Fruit fly (Drosophila melanogaster): ENCODE measurements around the gene hyx.

The hyx gene

DNA sequence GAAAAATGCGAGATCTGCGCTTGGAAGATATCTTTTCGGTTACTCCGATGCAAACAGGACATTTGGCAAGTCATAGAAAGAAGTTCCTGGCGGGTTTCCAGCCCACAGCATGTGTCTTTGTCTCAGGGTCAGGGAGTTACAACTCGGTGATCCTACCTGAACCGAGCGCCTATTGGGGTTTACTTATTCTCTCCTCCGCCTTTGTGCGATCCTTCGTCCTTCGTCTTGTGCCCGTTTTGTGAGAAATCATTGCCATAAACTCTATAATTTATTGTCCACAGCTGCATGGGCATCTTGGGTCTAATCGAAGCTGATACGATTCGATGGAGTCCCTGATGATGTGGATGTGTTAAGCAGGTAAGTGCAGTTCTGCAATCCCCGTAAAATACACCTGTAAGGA, 614 bp upstream of the hyx start:
- TF ChIP-seq Trl (optimal IDR thresholded peaks at IDR 0.05), result no peak
- TF ChIP-seq Trl (GFP tag; optimal IDR thresholded peaks at IDR 0.05), result no peak
- TF ChIP-seq CG7357 (GFP tag; IDR thresholded peaks at IDR 0.05), result no peak
- TF ChIP-seq tll (GFP tag; optimal IDR thresholded peaks at IDR 0.05), result peak in 1 of 2 experiments; percentile 27
- TF ChIP-seq CG2199 (GFP tag; IDR thresholded peaks at IDR 0.05), result 0 out of 3 replicates have a peak, but pooled peaks have one; percentile 14
- peak; percentile 50 for TF ChIP-seq ac (GFP tag; optimal IDR thresholded peaks at IDR 0.05)
- TF ChIP-seq kni (GFP tag; optimal IDR thresholded peaks at IDR 0.05), result peak; percentile 2
- TF ChIP-seq otp (GFP tag; IDR thresholded peaks at IDR 0.05), result no peak
- TF ChIP-seq pros (GFP tag; optimal IDR thresholded peaks at IDR 0.05), result peak; percentile 93
- TF ChIP-seq Sry-δ (GFP tag; optimal IDR thresholded peaks at IDR 0.05), result no peak

DNA sequence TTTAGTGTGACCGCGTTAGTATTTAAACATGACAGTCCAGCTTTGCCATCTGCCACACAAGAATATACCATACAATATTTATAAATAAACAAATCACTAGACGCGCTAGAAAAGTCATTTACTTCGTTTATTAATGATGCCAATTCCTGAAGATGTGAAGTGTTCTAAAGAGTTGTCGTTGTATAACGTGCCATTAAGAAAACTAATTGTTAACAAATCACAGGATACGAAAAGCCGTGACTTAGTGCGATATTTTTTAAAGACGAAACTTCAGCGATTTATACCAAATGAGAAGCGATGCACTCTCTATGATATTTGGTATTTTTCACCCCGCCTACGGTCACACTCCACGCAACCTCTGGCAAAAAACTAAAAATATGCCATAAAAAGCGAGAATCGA, 888 bp downstream of the hyx start, which contains the start of gene neur:
Gene neur, minus strand, starts transcription at position 24 of the 400 bp plus-strand sequence.
- TF ChIP-seq dan (GFP tag; IDR thresholded peaks at IDR 0.05), result no peak
- TF ChIP-seq usp (GFP tag; optimal IDR thresholded peaks at IDR 0.05), result no peak
- no peak for TF ChIP-seq CG10959 (GFP tag; IDR thresholded peaks at IDR 0.05)
- no peak for TF ChIP-seq Hmx (GFP tag; optimal IDR thresholded peaks at IDR 0.05)
- peak; percentile 40 for TF ChIP-seq NfI (GFP tag; optimal IDR thresholded peaks at IDR 0.05)
- TF ChIP-seq Neu2 (GFP tag; optimal IDR thresholded peaks at IDR 0.05; ENCODE audit: borderline replicate concordance), result no peak
- no peak for TF ChIP-seq CG11695 (GFP tag; IDR thresholded peaks at IDR 0.05)
- no peak for TF ChIP-seq D (optimal IDR thresholded peaks at IDR 0.05)
- no peak for TF ChIP-seq D (GFP tag; optimal IDR thresholded peaks at IDR 0.05)
- TF ChIP-seq hb (GFP tag; IDR thresholded peaks at IDR 0.05; ENCODE audit: partially characterized antibody), result peak; percentile 60; the same call in 1 of the 3 replicates
- no peak for TF ChIP-seq yki (optimal IDR thresholded peaks at IDR 0.05)
- TF ChIP-seq CG7963 (GFP tag; IDR thresholded peaks at IDR 0.05; ENCODE audit: partially characterized antibody), result peak; percentile 40; the same call in 1 of the 3 replicates
- TF ChIP-seq CG16813 (GFP tag; IDR thresholded peaks at IDR 0.05; ENCODE audit: partially characterized antibody), result peak; percentile 71
- peak; percentile 54; the same call in 1 of the 3 replicates for TF ChIP-seq CG34422 (GFP tag; IDR thresholded peaks at IDR 0.05)
- TF ChIP-seq H2.0 (GFP tag; IDR thresholded peaks at IDR 0.05), result no peak
- no peak for TF ChIP-seq fru (optimal IDR thresholded peaks at IDR 0.05)
- TF ChIP-seq CG4424 (GFP tag; optimal IDR thresholded peaks at IDR 0.05), result peak; percentile 1
- peak; percentile 8 for TF ChIP-seq Sox100B (GFP tag; optimal IDR thresholded peaks at IDR 0.05)
- peak; percentile 65 for TF ChIP-seq inv (GFP tag; IDR thresholded peaks at IDR 0.05; ENCODE audit: partially characterized antibody)
- no peak for TF ChIP-seq Fer3 (tag; optimal IDR thresholded peaks at IDR 0.05)
- no peak for TF ChIP-seq CG4707 (GFP tag; optimal IDR thresholded peaks at IDR 0.05)
- TF ChIP-seq sr (GFP tag; IDR thresholded peaks at IDR 0.05), result no peak
- 0 out of 2 replicates have a peak, but pooled peaks have one; percentile 35 for TF ChIP-seq CG42726 (GFP tag; IDR thresholded peaks at IDR 0.05; ENCODE audit: partially characterized antibody)
- TF ChIP-seq Hsf (GFP tag; optimal IDR thresholded peaks at IDR 0.05), result peak; percentile 53
- TF ChIP-seq CG2712 (tag; optimal IDR thresholded peaks at IDR 0.05), result peak; percentile 42
- TF ChIP-seq CG2678 (tag; optimal IDR thresholded peaks at IDR 0.05), result no peak
- peak; percentile 58 for TF ChIP-seq Max (GFP tag; optimal IDR thresholded peaks at IDR 0.05)
- peak; percentile 35 for TF ChIP-seq Rfx (GFP tag; IDR thresholded peaks at IDR 0.05)
- TF ChIP-seq CG9797 (GFP tag; optimal IDR thresholded peaks at IDR 0.05), result peak; percentile 88
- no peak for TF ChIP-seq luna (GFP tag; optimal IDR thresholded peaks at IDR 0.05)
- no peak for TF ChIP-seq CG9437 (GFP tag; optimal IDR thresholded peaks at IDR 0.05)
- TF ChIP-seq ase (GFP tag; IDR thresholded peaks at IDR 0.05), result no peak
- TF ChIP-seq Dref (GFP tag; IDR thresholded peaks at IDR 0.05), result no peak
- peak; percentile 23 for TF ChIP-seq Nf-YB (GFP tag; optimal IDR thresholded peaks at IDR 0.05)
- peak; percentile 88 for TF ChIP-seq Sin3A (optimal IDR thresholded peaks at IDR 0.05)
- TF ChIP-seq CG11504 (tag; optimal IDR thresholded peaks at IDR 0.05), result no peak
- peak; percentile 55 for TF ChIP-seq CG10267 (tag; optimal IDR thresholded peaks at IDR 0.05)
- TF ChIP-seq scrt (GFP tag; optimal IDR thresholded peaks at IDR 0.05), result no peak
- TF ChIP-seq onecut (GFP tag; IDR thresholded peaks at IDR 0.05), result no peak
- peak; percentile 53; the same call in 1 of the 3 replicates for TF ChIP-seq vnd (GFP tag; IDR thresholded peaks at IDR 0.05; ENCODE audit: partially characterized antibody)
- no peak for TF ChIP-seq CG14965 (GFP tag; optimal IDR thresholded peaks at IDR 0.05; ENCODE audit: borderline replicate concordance)
